Worm (Caenorhabditis elegans) whole organism, midembryonic: ENCODE measurements around the gene lgc-15.

ENCODE experiments used
- flt-1 ChIP-seq: fragments of 200-800 bp; sonication (Bioruptor generic); IDR thresholded peaks from 2 replicates; pipeline ENCODE4 v1.3.6; 2022; ENCODE audit warnings: missing genetic modification characterization, missing compliant biosample characterization
- ref-1 ChIP-seq: fragments of 200-800 bp; sonication (Bioruptor generic); conservative IDR thresholded peaks from 2 replicates; pipeline ENCODE4 v1.3.6; 2022; ENCODE audit warnings: missing genetic modification reagents, missing genetic modification characterization, missing compliant biosample characterization
- tab-1 ChIP-seq: fragments of 200-800 bp; sonication (Bioruptor generic); IDR thresholded peaks from 2 replicates; pipeline ENCODE4 v1.3.6; 2022; ENCODE audit warnings: missing genetic modification characterization, missing compliant biosample characterization
- ztf-23 ChIP-seq: fragments of 200-800 bp; sonication (Bioruptor generic); IDR thresholded peaks from 2 replicates; pipeline ENCODE4 v1.3.6; 2022; ENCODE audit warnings: missing genetic modification reagents, missing genetic modification characterization, missing compliant biosample characterization
- ztf-29 ChIP-seq: fragments of 200-800 bp; sonication (Bioruptor generic); IDR thresholded peaks from 2 replicates; pipeline ENCODE4 v1.3.6; 2022; ENCODE audit warnings: missing genetic modification reagents, missing genetic modification characterization, missing compliant biosample characterization

DNA sequence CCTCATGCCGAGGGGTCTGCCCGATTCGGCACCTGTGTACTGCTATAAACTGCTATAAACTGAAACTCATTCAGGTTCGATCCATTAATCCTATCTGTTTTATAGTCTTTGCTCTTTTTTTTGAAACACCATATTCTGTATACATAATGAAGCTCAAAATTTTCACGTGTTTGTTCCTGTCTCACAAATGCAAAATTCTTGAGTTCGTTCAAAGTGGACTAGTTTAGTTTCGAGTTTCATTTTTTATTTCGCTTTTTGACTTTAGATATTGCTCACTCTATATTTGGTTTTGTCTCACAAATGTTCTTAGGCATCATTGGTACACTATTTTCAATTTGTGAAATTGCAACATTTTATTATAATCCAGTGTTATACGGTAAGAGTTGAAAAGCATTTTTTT, 7.2 kb downstream of the lgc-15 start, which contains the start of gene lgc-17:
- TF ChIP-seq ref-1 (GFP tag; lab: Robert Waterston, UW) (no peak), tab-1 (no peak), ztf-23 (GFP tag; lab: Robert Waterston, UW) (no peak), flt-1 (no peak), ztf-29 (GFP tag; lab: Robert Waterston, UW) (no peak)
